Worm (Caenorhabditis elegans) whole organism, late embryonic: Measurements from ENCODE around the gene T09F3.5.

ENCODE experiments used
- C08G9.2 ChIP-seq: sonication (generic microtip); optimal IDR thresholded peaks from 2 replicates; lab custom pipeline; 2016; ENCODE audit warnings: mild to moderate bottlenecking, missing genetic modification characterization, moderate library complexity, missing compliant biosample characterization
- F13H6.1 ChIP-seq: sonication (generic microtip); optimal IDR thresholded peaks from 2 replicates; lab custom pipeline; 2016; ENCODE audit warnings: missing genetic modification characterization, missing compliant biosample characterization
- T23F11.4 ChIP-seq: fragments of 200-800 bp; sonication (Bioruptor generic); optimal IDR thresholded peaks from 2 replicates; lab custom pipeline; 2018; ENCODE audit warnings: mild to moderate bottlenecking, missing genetic modification characterization, missing compliant biosample characterization
- ama-1 ChIP-seq: fragments of 150-350 bp; optimal IDR thresholded peaks from 2 replicates; lab custom pipeline; 2014
- ceh-18 ChIP-seq: sonication (generic microtip); optimal IDR thresholded peaks from 2 replicates; lab custom pipeline; 2016; ENCODE audit warnings: missing genetic modification characterization, missing compliant biosample characterization
- ceh-19 ChIP-seq: fragments of 200-800 bp; sonication (Bioruptor generic); optimal IDR thresholded peaks from 2 replicates; lab custom pipeline; 2018; ENCODE audit warnings: mild to moderate bottlenecking, missing genetic modification characterization, missing compliant biosample characterization
- ceh-2 ChIP-seq: sonication (generic microtip); optimal IDR thresholded peaks from 2 replicates; lab custom pipeline; 2016; ENCODE audit warnings: missing genotype, missing genetic modification characterization, missing compliant biosample characterization
- ceh-24 ChIP-seq: sonication (generic microtip); optimal IDR thresholded peaks from 2 replicates; lab custom pipeline; 2016; ENCODE audit warnings: mild to moderate bottlenecking, missing genetic modification characterization, missing compliant biosample characterization
- ceh-31 ChIP-seq: sonication (generic microtip); optimal IDR thresholded peaks from 2 replicates; lab custom pipeline; 2016; ENCODE audit warnings: missing genetic modification characterization, missing compliant biosample characterization
- ceh-48 ChIP-seq: sonication (generic microtip); optimal IDR thresholded peaks from 2 replicates; lab custom pipeline; 2016; ENCODE audit warnings: missing genetic modification characterization, inconsistent platforms, missing compliant biosample characterization
- che-1 ChIP-seq: sonication (generic microtip); optimal IDR thresholded peaks from 2 replicates; lab custom pipeline; 2016; ENCODE audit warnings: mild to moderate bottlenecking, missing genetic modification characterization, missing compliant biosample characterization
- dmd-4 ChIP-seq: sonication (generic microtip); optimal IDR thresholded peaks from 2 replicates; lab custom pipeline; 2016; ENCODE audit warnings: borderline replicate concordance, missing genetic modification characterization, missing compliant biosample characterization
- dve-1 ChIP-seq: sonication (generic microtip); optimal IDR thresholded peaks from 2 replicates; lab custom pipeline; 2017; ENCODE audit warnings: antibody characterized with exemption, mild to moderate bottlenecking, missing genetic modification characterization, missing compliant biosample characterization
- elt-2 ChIP-seq: sonication (generic microtip); optimal IDR thresholded peaks from 2 replicates; lab custom pipeline; 2016; ENCODE audit warnings: missing genetic modification reagents, missing genetic modification characterization, missing compliant biosample characterization
- ets-4 ChIP-seq: sonication (generic microtip); optimal IDR thresholded peaks from 2 replicates; lab custom pipeline; 2016; ENCODE audit warnings: missing genetic modification characterization, missing compliant biosample characterization
- fkh-6 ChIP-seq: sonication (generic microtip); optimal IDR thresholded peaks from 2 replicates; lab custom pipeline; 2016; ENCODE audit warnings: missing genetic modification characterization, missing compliant biosample characterization
- gmeb-2 ChIP-seq: sonication (generic microtip); optimal IDR thresholded peaks from 2 replicates; lab custom pipeline; 2016; ENCODE audit warnings: missing genetic modification characterization, inconsistent platforms, missing compliant biosample characterization
- hlh-15 ChIP-seq: sonication (generic microtip); optimal IDR thresholded peaks from 2 replicates; lab custom pipeline; 2016; ENCODE audit warnings: missing genetic modification characterization, missing compliant biosample characterization
- hlh-30 ChIP-seq: sonication (generic microtip); optimal IDR thresholded peaks from 2 replicates; lab custom pipeline; 2017; ENCODE audit warnings: antibody characterized with exemption, missing genetic modification characterization, missing compliant biosample characterization; ENCODE audit not compliant: insufficient read depth
- hlh-6 ChIP-seq: sonication (generic microtip); optimal IDR thresholded peaks from 2 replicates; lab custom pipeline; 2016; ENCODE audit warnings: missing genotype, missing genetic modification characterization, missing compliant biosample characterization
- hlh-8 ChIP-seq: sonication (generic microtip); optimal IDR thresholded peaks from 2 replicates; lab custom pipeline; 2016; ENCODE audit warnings: missing genotype, missing genetic modification characterization, missing compliant biosample characterization
- lim-6 ChIP-seq: sonication (generic microtip); optimal IDR thresholded peaks from 2 replicates; lab custom pipeline; 2016; ENCODE audit warnings: missing genetic modification characterization, missing compliant biosample characterization
- nfya-1 ChIP-seq: sonication (generic microtip); optimal IDR thresholded peaks from 2 replicates; lab custom pipeline; 2017; ENCODE audit warnings: missing genetic modification characterization, mild to moderate bottlenecking, missing compliant biosample characterization, antibody characterized with exemption, moderate library complexity
- npax-4 ChIP-seq: sonication (generic microtip); optimal IDR thresholded peaks from 2 replicates; lab custom pipeline; 2016; ENCODE audit warnings: missing genetic modification characterization, missing compliant biosample characterization
- odd-2 ChIP-seq: sonication (generic microtip); optimal IDR thresholded peaks from 2 replicates; lab custom pipeline; 2017; ENCODE audit warnings: antibody characterized with exemption, mild to moderate bottlenecking, missing genetic modification characterization, missing compliant biosample characterization
- pax-1 ChIP-seq: fragments of 150-350 bp; optimal IDR thresholded peaks from 2 replicates; lab custom pipeline; 2014; ENCODE audit warnings: missing biosample characterization, missing genetic modification characterization
- rnt-1 ChIP-seq: sonication (generic microtip); optimal IDR thresholded peaks from 2 replicates; lab custom pipeline; 2016; ENCODE audit warnings: missing genetic modification characterization, missing compliant biosample characterization
- sdc-2 ChIP-seq: sonication (generic microtip); optimal IDR thresholded peaks from 2 replicates; lab custom pipeline; 2016; ENCODE audit warnings: missing genotype, missing genetic modification characterization, missing compliant biosample characterization
- tbx-2 ChIP-seq: sonication (generic microtip); optimal IDR thresholded peaks from 2 replicates; lab custom pipeline; 2016; ENCODE audit warnings: missing genetic modification characterization, missing compliant biosample characterization
- tbx-7 ChIP-seq: sonication (generic microtip); optimal IDR thresholded peaks from 2 replicates; lab custom pipeline; 2016; ENCODE audit warnings: missing genotype, missing genetic modification characterization, missing compliant biosample characterization
- ttx-3 ChIP-seq: sonication (generic microtip); optimal IDR thresholded peaks from 2 replicates; lab custom pipeline; 2016; ENCODE audit warnings: missing genetic modification reagents, missing genetic modification characterization, missing compliant biosample characterization
- unc-42 ChIP-seq: sonication (generic microtip); optimal IDR thresholded peaks from 2 replicates; lab custom pipeline; 2016; ENCODE audit warnings: missing genotype, missing genetic modification characterization, missing compliant biosample characterization
- unc-55 ChIP-seq: sonication (generic microtip); optimal IDR thresholded peaks from 2 replicates; lab custom pipeline; 2017; ENCODE audit warnings: missing biosample characterization, missing genetic modification reagents, missing genetic modification characterization
- zip-5 ChIP-seq: sonication (generic microtip); optimal IDR thresholded peaks from 2 replicates; lab custom pipeline; 2016; ENCODE audit warnings: missing genetic modification characterization, missing compliant biosample characterization

Gene T09F3.5

DNA sequence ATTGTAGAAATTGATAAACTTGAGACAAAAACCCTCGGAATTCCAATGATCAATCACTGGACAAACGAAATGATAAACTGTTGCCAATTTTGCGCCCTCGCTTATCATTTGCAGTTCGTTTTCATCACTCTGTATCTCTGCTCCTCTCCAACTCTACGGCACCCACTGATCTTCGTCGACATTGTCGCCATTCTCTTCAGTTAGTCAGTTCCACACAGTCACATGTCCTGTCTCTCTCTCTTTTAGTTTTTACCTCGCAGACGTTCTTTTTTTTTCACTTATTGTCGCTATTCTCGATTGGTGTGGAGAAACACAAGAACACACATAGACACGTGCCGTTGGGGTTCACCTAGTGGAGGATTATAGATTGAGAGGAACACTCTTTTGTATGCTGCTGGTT lies 7.6 kb upstream of the T09F3.5 start:
- TF ChIP-seq che-1 (tag; lab: Kevin White, UChicago) (no peak), hlh-30 (tag; lab: Kevin White, UChicago) (peak; percentile 52), elt-2 (peak; percentile 37)
- TF ChIP-seq, all 69 proteins: peak for 2

DNA sequence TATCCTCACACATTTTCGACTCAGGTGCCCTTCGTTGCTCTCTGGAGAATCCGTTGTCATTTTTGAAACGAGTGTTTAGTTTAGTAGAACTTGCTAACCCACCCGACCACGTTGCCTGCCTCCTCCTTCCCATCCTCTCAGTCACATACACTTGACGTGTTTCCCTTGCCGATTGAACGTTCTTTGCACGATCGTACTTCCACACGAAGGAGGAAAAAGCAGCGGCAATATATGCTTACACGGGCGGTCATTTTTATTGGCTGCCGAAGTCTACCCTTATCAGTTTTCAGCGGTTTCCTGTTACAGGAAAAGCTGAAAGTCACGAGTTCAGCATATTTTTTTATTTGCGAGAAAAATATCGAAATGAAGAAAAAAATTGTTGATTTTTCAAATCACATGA lies 6.9 kb upstream of the T09F3.5 start:
- TF ChIP-seq nfya-1 (tag; lab: Kevin White, UChicago) = no peak
- no peak for TF ChIP-seq unc-42 (tag; lab: Kevin White, UChicago)
- no peak for TF ChIP-seq ceh-24
- peak; percentile 9 for TF ChIP-seq tbx-2 (tag; lab: Kevin White, UChicago)
- TF ChIP-seq unc-55 (GFP tag; lab: Kevin White, UChicago) = no peak
- TF ChIP-seq hlh-15 = no peak

DNA sequence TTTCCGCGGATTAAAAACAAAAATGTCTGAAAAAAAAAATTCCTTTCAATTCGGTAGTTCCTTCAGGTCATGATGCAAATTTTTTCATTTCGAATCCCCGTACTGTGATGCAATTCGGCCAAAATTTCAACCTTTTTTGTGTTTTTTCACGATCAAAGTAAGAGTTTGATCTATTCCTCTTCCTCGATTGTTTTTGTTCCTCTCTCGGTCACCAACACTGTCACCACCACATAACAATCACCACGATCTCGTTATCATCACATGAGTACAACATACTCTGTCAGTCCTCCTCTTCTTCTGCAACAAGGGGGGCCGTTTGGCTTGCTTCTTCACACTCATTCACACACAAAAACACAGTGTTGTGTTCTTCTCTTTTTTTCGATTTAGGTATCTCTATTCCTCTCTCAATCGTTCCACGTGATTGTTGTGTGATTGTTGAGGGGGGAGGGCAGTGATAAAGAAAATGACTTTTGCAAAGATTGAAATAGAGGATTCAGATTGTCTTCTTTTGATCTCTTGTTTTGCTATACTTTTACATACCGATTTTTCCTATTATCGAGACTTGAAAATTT lies 6.3 kb upstream of the T09F3.5 start:
- TF ChIP-seq npax-4 (tag; lab: Kevin White, UChicago) (no peak), elt-2 (peak; percentile 1), ceh-31 (no peak)

DNA sequence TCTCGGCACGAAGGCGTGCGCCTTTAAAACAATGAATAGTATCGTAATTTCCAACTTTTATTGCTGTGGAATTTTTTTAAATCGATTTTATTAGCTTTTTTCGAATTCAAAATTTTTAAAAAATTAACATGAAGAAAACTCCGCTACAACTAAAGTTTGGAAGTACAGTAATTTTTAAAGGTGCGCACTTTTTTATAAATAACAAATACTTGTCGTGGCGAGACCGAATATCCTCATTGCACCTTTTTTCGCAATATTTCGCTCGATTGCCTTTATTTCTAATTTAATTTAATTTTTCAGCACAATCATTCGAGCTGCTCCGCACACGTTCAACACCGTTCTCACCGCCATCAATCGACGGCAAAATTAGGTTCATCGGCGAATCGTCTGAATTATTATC lies 5.8 kb upstream of the T09F3.5 start, which contains the start of the genes T09F3.2 and T09F3.7:
Gene T09F3.2, plus strand, starts transcription at position 301 of the 400 bp plus-strand sequence.
Gene T09F3.7, plus strand, starts transcription at position 315 of the 400 bp plus-strand sequence.
- TF ChIP-seq ttx-3 (tag; lab: Kevin White, UChicago) = no peak
- no peak for TF ChIP-seq gmeb-2
- TF ChIP-seq pax-1 (tag; lab: Kevin White, UChicago) = no peak
- no peak for TF ChIP-seq hlh-6 (tag; lab: Kevin White, UChicago)

DNA sequence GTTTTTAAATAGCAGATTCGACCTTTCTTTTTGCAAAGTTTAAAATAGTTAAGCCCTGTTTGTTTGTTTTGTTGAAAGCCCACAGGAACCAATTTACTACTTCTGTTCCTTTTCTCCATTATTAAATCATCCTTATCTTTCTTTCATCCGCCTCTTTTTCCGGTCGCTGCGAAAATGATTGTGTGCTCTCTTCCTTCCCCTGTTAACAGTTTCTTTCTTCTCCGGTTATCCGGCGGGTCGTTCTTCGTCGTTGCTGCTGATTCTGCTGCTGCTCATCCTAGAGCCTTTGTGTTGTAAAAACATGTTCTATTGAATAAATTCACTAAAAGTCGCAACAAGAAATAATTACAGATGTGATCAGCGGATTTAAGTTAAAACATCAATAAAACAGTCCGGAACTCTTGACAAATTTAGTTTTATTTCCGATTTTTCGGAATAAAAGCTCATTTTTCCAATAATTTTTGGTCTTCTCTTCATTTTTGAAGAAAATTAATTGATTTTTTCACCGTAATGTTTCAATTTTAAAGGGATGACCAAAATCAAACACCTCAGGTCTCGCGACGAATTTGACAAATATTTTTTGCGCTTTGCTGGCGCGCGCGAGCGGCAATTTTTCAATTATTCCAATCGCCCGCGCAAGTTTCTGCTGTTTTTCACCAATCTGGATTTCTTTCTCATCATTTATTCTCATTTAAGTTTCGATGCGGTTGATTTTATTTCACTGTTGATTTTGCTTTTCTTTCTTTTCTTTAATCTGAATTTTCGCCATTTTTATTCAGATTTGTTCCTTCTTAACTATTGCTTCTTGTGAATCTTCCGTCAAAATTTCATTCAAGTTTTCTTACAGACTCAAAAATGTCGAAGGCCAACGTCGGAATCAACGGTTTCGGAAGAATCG lies 3.1 kb upstream of the T09F3.5 start, which contains the start of gene gpd-1:
Gene gpd-1, plus strand, starts transcription at position 848 of the 898 bp plus-strand sequence.
- TF ChIP-seq rnt-1 (tag; lab: Kevin White, UChicago) = no peak
- TF ChIP-seq F13H6.1 (tag; lab: Kevin White, UChicago) = no peak
- TF ChIP-seq lim-6 (tag; lab: Kevin White, UChicago) = no peak
- no peak for TF ChIP-seq fkh-6
- TF ChIP-seq dmd-4 (tag; lab: Kevin White, UChicago) = no peak
- no peak for TF ChIP-seq npax-4 (tag; lab: Kevin White, UChicago)
- TF ChIP-seq ceh-18 (tag; lab: Kevin White, UChicago) = no peak
- TF ChIP-seq T23F11.4 (GFP tag; lab: Kevin White, UChicago) = no peak
- no peak for TF ChIP-seq odd-2 (tag; lab: Kevin White, UChicago)
- TF ChIP-seq dve-1 (tag; lab: Kevin White, UChicago) = no peak
- no peak for TF ChIP-seq ceh-19 (GFP tag; lab: Kevin White, UChicago)
- TF ChIP-seq ceh-24 = no peak
- TF ChIP-seq sdc-2 (tag; lab: Kevin White, UChicago) = no peak
- no peak for TF ChIP-seq ttx-3 (tag; lab: Kevin White, UChicago)
- TF ChIP-seq ceh-48 (tag; lab: Kevin White, UChicago) = no peak
- no peak for TF ChIP-seq zip-5
- TF ChIP-seq, all 69 proteins: peak for 0

DNA sequence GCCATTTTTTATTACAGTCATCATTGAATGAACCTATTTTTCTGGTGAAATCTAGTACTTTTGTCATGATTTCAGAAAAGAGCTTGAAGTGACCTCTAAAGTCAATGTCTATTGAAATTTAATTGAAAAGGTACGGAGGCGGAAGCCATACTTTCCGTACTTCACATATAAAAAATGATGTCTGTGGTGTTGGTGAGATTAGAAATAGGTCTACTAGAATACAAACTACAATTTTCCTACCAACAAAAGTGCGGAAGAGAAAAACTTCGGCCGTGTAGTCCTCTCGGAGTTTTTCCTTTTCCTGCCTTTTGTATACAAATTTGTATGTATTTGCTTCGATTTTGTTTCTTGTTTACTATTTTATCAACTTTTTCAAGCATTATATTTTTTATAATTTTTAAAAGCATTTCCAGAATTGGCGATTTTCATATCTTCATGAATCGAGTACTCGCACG lies 1.3 kb upstream of the T09F3.5 start, which contains the start of gene T09F3.4:
Gene T09F3.4, plus strand, starts transcription at position 405 of the 455 bp plus-strand sequence.
- TF ChIP-seq elt-2 (peak; percentile 28), zip-5 (peak; percentile 29), ama-1 (lab: Kevin White, UChicago) (no peak), hlh-8 (tag; lab: Kevin White, UChicago) (no peak), ceh-2 (tag; lab: Kevin White, UChicago) (peak; percentile 69), C08G9.2 (tag; lab: Kevin White, UChicago) (peak; percentile 80), ets-4 (tag; lab: Kevin White, UChicago) (peak; percentile 64), hlh-30 (tag; lab: Kevin White, UChicago) (no peak), ceh-31 (peak; percentile 70), fkh-6 (peak; percentile 15), tbx-2 (tag; lab: Kevin White, UChicago) (peak; percentile 70), tbx-7 (peak; percentile 48)
